Worm (Caenorhabditis elegans): ENCODE results near the gene snn-1.

The snn-1 gene

DNA sequence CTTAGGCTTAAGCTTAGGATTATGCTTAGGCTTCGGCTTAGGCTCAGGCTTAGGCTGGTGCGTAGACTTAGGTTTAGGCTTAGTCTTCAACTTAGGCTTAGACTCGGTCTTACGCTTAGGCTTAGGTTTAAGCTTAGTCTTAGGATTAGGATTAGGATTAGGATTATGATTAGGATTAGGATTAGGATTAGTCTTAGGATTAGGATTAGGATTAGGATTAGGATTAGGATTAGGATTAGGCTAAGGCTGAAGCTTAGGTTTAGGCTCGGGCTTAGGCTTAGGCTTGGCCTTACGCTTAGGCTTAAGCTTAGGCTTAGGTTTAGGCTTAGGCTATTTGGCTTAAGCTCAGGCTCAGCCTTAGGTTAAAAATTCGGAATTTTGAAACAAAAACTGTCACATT is 29.8 kb downstream of the snn-1 start:
- TF ChIP-seq med-1 (GFP tag; optimal IDR thresholded peaks at IDR 0.05; ENCODE audit: insufficient read depth) (no peak), ztf-29 (GFP tag; IDR thresholded peaks at IDR 0.05) (0 out of 2 replicates have a peak, but pooled peaks have one; percentile 5)

DNA sequence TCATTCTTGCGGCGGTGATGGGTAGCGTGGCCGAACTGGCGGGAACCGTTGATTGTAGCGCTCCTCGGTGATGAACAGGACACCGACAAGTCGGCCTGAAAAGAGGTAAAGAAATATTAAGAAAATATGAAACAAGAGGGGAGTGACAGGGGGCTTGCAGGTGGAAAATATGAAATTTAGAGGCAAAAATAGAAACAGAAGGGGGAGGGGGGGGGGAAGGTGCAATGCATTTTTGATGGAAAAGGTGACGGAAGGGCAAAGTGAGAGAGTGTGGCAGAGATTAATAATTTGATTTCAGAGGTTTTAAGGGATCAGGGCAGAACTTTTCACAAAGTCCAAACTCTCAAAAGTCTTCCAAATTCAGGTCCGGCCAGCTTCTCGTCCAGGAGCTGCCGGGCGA is 33.4 kb downstream of the snn-1 start, which contains the start of gene frpr-19:
frpr-19 (minus strand) TSS at position 101 of the 400 bp plus-strand sequence.
- no peak for TF ChIP-seq flt-1 (GFP tag; IDR thresholded peaks at IDR 0.05)
- no peak for TF ChIP-seq med-1 (GFP tag; optimal IDR thresholded peaks at IDR 0.05; ENCODE audit: insufficient read depth)
- no peak for TF ChIP-seq T22C8.4 (GFP tag; IDR thresholded peaks at IDR 0.05)
- no peak for TF ChIP-seq cog-1 (tag; optimal IDR thresholded peaks at IDR 0.05)
- no peak for TF ChIP-seq tab-1 (GFP tag; IDR thresholded peaks at IDR 0.05)
- TF ChIP-seq ref-1 (GFP tag; conservative IDR thresholded peaks at IDR 0.05), result no peak
- TF ChIP-seq ztf-23 (GFP tag; IDR thresholded peaks at IDR 0.05), result no peak
- TF ChIP-seq klf-2 (GFP tag; conservative IDR thresholded peaks at IDR 0.05), result no peak
- no peak for TF ChIP-seq ztf-29 (GFP tag; IDR thresholded peaks at IDR 0.05)

DNA sequence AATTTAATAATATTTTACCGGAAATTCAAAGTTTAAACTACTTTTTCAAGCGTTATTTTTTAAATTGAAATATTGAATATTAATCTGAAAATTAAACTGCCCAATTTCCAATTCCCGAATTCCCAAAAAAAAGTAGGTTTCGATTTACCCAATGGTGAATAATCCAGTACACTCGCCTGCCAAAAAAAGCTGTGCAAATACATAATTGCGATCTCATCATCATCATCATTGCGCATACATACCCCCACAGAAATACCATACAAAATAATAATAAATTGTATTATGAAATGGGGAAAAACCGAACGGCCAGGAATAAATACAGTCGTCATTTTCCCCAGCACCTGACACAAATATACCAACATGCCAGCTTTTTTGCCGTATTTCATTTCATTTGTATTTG is 43.1 kb downstream of the snn-1 start, which contains the start of gene Y41D4A.1:
Y41D4A.1 (plus strand) TSS at position 301 of the 400 bp plus-strand sequence.
- TF ChIP-seq tab-1 (GFP tag; IDR thresholded peaks at IDR 0.05) (no peak), flt-1 (GFP tag; IDR thresholded peaks at IDR 0.05) (no peak), ztf-23 (GFP tag; IDR thresholded peaks at IDR 0.05) (no peak), med-1 (GFP tag; optimal IDR thresholded peaks at IDR 0.05; ENCODE audit: insufficient read depth) (no peak), T22C8.4 (GFP tag; IDR thresholded peaks at IDR 0.05) (no peak), cog-1 (tag; optimal IDR thresholded peaks at IDR 0.05) (no peak), ref-1 (GFP tag; conservative IDR thresholded peaks at IDR 0.05) (no peak), klf-2 (GFP tag; conservative IDR thresholded peaks at IDR 0.05) (no peak)

DNA sequence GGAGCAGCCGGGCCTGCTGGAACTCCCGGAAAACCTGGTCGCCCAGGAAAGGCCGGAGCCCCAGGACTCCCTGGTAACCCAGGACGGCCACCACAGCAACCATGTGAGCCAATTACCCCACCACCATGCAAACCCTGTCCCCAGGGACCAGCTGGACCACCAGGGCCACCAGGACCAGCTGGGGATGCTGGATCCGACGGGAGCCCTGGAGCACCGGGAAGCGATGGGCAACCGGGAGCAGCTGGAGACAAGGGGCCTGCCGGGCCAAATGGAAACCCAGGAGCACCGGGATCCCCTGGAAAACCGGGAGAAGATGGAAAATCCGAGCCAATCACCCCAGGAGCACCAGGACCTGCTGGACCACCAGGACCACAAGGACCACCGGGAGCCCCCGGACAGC is 45.8 kb downstream of the snn-1 start:
- TF ChIP-seq tab-1 (GFP tag; IDR thresholded peaks at IDR 0.05), result 0 out of 2 replicates have a peak, but pooled peaks have one; percentile 34
- 0 out of 2 replicates have a peak, but pooled peaks have one; percentile 28 for TF ChIP-seq ztf-23 (GFP tag; IDR thresholded peaks at IDR 0.05)
- no peak for TF ChIP-seq klf-2 (GFP tag; conservative IDR thresholded peaks at IDR 0.05)

DNA sequence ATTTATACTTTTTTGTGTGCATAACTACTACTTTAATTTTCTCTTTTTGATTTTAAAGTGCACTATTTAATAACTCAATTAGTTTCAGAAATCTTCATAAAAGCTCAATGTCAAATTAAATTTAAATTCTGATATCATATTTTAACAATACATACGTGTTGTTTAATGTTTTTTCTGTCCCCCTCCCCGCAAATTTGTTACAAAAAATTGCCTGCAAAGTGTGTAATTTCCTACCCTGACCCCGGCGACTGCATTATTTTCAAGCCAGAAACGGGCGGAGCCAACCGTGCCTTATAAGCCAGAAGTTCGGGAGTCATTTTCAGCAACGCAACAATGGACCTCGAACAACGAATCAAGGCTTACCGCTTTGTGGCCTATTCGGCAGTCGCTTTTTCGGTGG is 46.6 kb downstream of the snn-1 start, which contains the start of gene col-108:
col-108 (plus strand) TSS at position 301 of the 400 bp plus-strand sequence.
- no peak for TF ChIP-seq flt-1 (GFP tag; IDR thresholded peaks at IDR 0.05)
- no peak for TF ChIP-seq cog-1 (tag; optimal IDR thresholded peaks at IDR 0.05)
- TF ChIP-seq T22C8.4 (GFP tag; IDR thresholded peaks at IDR 0.05), result no peak
- no peak for TF ChIP-seq tab-1 (GFP tag; IDR thresholded peaks at IDR 0.05)
- no peak for TF ChIP-seq med-1 (GFP tag; optimal IDR thresholded peaks at IDR 0.05; ENCODE audit: insufficient read depth)
- no peak for TF ChIP-seq ref-1 (GFP tag; conservative IDR thresholded peaks at IDR 0.05)
- TF ChIP-seq ztf-23 (GFP tag; IDR thresholded peaks at IDR 0.05), result no peak
- no peak for TF ChIP-seq ztf-29 (GFP tag; IDR thresholded peaks at IDR 0.05)
- no peak for TF ChIP-seq klf-2 (GFP tag; conservative IDR thresholded peaks at IDR 0.05)

DNA sequence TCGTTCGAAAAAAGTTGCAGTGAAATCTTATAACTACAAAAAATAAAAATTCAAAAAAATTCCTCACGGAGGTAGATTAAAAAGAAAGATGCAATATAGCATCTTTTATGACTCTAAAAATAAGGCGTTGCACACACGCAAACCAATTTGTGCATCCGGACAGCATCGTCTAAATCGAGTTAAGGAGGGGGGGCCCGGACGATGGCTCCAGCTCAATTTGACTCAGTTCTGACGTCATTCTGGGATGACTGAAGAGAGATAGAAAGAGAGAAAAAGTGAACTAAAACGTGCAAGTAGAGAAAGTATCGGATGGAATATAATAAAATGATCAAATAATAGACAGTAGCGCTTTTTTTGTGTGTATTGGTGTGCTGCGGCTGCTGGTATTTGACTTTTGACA is 49.0 kb downstream of the snn-1 start:
- TF ChIP-seq tab-1 (GFP tag; IDR thresholded peaks at IDR 0.05), result no peak
- no peak for TF ChIP-seq T22C8.4 (GFP tag; IDR thresholded peaks at IDR 0.05)
- TF ChIP-seq cog-1 (tag; optimal IDR thresholded peaks at IDR 0.05), result no peak
- TF ChIP-seq ref-1 (GFP tag; conservative IDR thresholded peaks at IDR 0.05), result no peak
- TF ChIP-seq ztf-23 (GFP tag; IDR thresholded peaks at IDR 0.05), result no peak
- TF ChIP-seq ztf-29 (GFP tag; IDR thresholded peaks at IDR 0.05), result no peak
- no peak for TF ChIP-seq flt-1 (GFP tag; IDR thresholded peaks at IDR 0.05)
- TF ChIP-seq med-1 (GFP tag; optimal IDR thresholded peaks at IDR 0.05; ENCODE audit: insufficient read depth), result no peak
- TF ChIP-seq klf-2 (GFP tag; conservative IDR thresholded peaks at IDR 0.05), result no peak

DNA sequence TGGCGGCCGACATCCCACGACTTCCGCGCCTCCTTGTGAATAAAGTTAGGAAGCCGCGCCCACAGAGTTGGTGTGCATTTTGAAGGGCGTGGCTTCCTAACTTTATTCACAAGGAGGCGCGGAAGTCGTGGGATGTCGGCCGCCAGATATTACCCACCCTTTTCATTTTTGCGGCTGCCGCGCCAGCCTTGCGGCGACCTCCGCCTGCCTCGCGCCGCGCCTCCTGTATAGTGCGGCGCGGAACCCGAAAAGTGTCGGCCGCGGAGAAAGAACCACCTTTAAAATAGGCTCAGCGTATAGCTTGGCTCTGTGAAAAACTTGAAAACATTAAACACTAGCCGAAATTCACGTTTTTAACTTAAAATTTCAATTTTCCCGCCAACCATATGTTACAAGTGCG is 51.5 kb downstream of the snn-1 start:
- TF ChIP-seq flt-1 (GFP tag; IDR thresholded peaks at IDR 0.05), result no peak
- no peak for TF ChIP-seq ztf-29 (GFP tag; IDR thresholded peaks at IDR 0.05)
- TF ChIP-seq cog-1 (tag; optimal IDR thresholded peaks at IDR 0.05), result no peak
- TF ChIP-seq klf-2 (GFP tag; conservative IDR thresholded peaks at IDR 0.05), result no peak
- no peak for TF ChIP-seq ref-1 (GFP tag; conservative IDR thresholded peaks at IDR 0.05)
- no peak for TF ChIP-seq T22C8.4 (GFP tag; IDR thresholded peaks at IDR 0.05)
- TF ChIP-seq med-1 (GFP tag; optimal IDR thresholded peaks at IDR 0.05; ENCODE audit: insufficient read depth), result no peak
- TF ChIP-seq ztf-23 (GFP tag; IDR thresholded peaks at IDR 0.05), result no peak
- no peak for TF ChIP-seq tab-1 (GFP tag; IDR thresholded peaks at IDR 0.05)

DNA sequence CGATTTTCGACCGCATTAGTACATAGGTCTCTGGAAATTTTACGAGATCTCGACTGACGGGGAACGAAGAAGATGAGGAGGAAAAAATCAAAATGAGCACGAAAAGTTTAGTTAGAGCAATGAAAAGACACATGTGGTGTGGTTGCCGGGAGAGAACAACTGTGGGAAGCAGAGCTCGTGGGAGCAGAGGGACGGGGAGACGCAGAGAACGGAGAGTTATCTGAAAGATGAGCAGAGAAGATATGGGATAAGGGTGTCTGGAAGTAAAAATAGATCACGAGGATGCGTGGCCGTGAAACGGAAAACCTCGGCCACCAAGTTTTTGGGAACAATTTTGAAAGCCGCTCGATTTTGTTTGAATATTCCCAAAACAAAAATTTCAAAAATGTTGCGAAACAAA is 53.4 kb downstream of the snn-1 start, which contains the start of gene Y41D4A.7:
Y41D4A.7 (minus strand) TSS at position 18 of the 400 bp plus-strand sequence.
- TF ChIP-seq ref-1 (GFP tag; conservative IDR thresholded peaks at IDR 0.05) (no peak), med-1 (GFP tag; optimal IDR thresholded peaks at IDR 0.05; ENCODE audit: insufficient read depth) (no peak), tab-1 (GFP tag; IDR thresholded peaks at IDR 0.05) (no peak), T22C8.4 (GFP tag; IDR thresholded peaks at IDR 0.05) (no peak), flt-1 (GFP tag; IDR thresholded peaks at IDR 0.05) (no peak), klf-2 (GFP tag; conservative IDR thresholded peaks at IDR 0.05) (no peak), cog-1 (tag; optimal IDR thresholded peaks at IDR 0.05) (no peak), ztf-23 (GFP tag; IDR thresholded peaks at IDR 0.05) (no peak), ztf-29 (GFP tag; IDR thresholded peaks at IDR 0.05) (no peak)

DNA sequence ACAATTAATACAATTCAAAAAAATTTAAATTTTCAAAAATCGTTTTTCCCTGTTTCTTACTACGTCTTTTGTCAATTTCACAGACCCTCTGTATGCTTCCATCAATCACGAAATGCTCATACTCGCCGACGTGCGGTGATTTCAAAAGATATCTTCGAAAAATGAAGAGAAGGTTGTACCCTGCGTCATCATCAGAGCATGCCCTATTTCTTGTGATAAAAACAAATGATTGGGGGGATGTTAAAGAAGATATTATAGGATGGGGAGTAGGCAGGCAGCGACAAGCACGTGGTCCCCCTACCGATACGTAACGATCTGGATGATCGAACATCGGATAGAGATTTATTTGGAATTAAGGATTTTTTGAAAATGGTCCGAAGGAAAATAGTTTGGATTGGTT is 56.3 kb downstream of the snn-1 start:
- no peak for TF ChIP-seq med-1 (GFP tag; optimal IDR thresholded peaks at IDR 0.05; ENCODE audit: insufficient read depth)

All from whole organism, midembryonic.